Fruit fly (Drosophila melanogaster): ENCODE measurements around the gene eEF2.

eEF2 gene

DNA sequence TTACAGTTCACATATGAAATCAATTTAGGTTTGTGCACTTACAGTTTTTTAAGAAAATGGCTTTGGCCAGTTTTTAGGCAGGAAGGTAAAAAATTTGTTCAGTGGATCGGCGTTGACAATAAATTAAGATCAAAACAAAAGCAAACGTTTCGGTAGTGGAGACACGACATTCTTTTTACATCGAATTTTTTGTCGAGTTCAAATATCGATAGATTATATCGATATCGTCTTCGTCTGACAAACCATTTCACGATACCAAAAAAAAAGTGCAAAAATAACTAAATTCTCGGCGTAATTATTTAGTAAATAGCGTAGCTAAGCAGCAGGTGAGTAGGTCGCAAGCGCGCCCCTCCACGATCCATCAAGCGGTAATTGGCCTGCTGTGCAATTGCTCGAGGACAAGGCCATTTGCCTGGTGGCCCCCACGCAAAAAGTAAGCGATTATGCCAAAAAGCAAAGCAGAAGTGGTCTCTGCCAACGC, 23.4 kb downstream of the eEF2 start, which contains the start of gene Cul2 (continued):
- TF ChIP-seq Xrp1 (GFP tag; IDR thresholded peaks at IDR 0.05): peak; percentile 34; the same call in 1 of the 2 replicates
- TF ChIP-seq Six4 (GFP tag; optimal IDR thresholded peaks at IDR 0.05): no peak
- peak; percentile 72 for TF ChIP-seq CG12659 (GFP tag; optimal IDR thresholded peaks at IDR 0.05)
- TF ChIP-seq mld (GFP tag; IDR thresholded peaks at IDR 0.05; ENCODE audit: partially characterized antibody): peak; percentile 69; the same call in 2 of the 3 replicates
- peak; percentile 80 for TF ChIP-seq Ets65A (GFP tag)
- peak; percentile 67; the same call in 2 of the 3 replicates for TF ChIP-seq zen2 (GFP tag; IDR thresholded peaks at IDR 0.05; ENCODE audit: partially characterized antibody)
- TF ChIP-seq ac (GFP tag; optimal IDR thresholded peaks at IDR 0.05): no peak
- peak; percentile 57 for TF ChIP-seq pzg (GFP tag; optimal IDR thresholded peaks at IDR 0.05)
- TF ChIP-seq CoRest (tag; optimal IDR thresholded peaks at IDR 0.05): peak; percentile 62

DNA sequence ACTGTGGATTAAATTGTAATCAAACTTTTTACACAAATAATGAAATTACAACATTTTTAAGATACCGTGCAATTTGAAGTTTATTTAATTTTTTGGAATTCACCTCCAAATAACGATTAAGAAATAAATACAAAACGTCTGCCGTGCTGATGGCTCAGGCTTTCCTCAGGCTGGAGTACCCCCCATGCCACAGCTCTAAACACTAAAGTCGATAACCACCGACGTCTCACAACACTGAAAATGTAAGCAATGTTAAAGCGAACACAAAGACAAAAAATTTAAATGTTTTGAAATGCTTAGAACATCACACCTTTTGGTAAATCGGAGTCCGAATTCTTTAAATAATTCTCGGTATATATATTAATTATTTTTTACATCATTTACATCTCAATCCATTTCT, 24.5 kb downstream of the eEF2 start:
- peak; percentile 74 for TF ChIP-seq Ptx1 (GFP tag; IDR thresholded peaks at IDR 0.05)
- peak; percentile 48 for TF ChIP-seq CG18011 (GFP tag; optimal IDR thresholded peaks at IDR 0.05)
- no peak for TF ChIP-seq schlank (tag; optimal IDR thresholded peaks at IDR 0.05)
- no peak for TF ChIP-seq CG6854 (GFP tag; optimal IDR thresholded peaks at IDR 0.05)
- TF ChIP-seq CG15479 (GFP tag; optimal IDR thresholded peaks at IDR 0.05): no peak
- TF ChIP-seq CG16863 (GFP tag; optimal IDR thresholded peaks at IDR 0.05): peak; percentile 59
- TF ChIP-seq CG17359 (tag; optimal IDR thresholded peaks at IDR 0.05): peak; percentile 47
- TF ChIP-seq Scr (GFP tag; IDR thresholded peaks at IDR 0.05; ENCODE audit: partially characterized antibody): peak; percentile 50
- TF ChIP-seq CG18262 (tag; optimal IDR thresholded peaks at IDR 0.05): peak; percentile 44
- peak; percentile 71 for TF ChIP-seq CG16779 (GFP tag; IDR thresholded peaks at IDR 0.05)
- TF ChIP-seq CG13296 (GFP tag; optimal IDR thresholded peaks at IDR 0.05): peak; percentile 27
- peak; percentile 63 for TF ChIP-seq ind (GFP tag; optimal IDR thresholded peaks at IDR 0.05)
- peak; percentile 24 for TF ChIP-seq crc (GFP tag; optimal IDR thresholded peaks at IDR 0.05)
- peak; percentile 12 for TF ChIP-seq Bteb2 (GFP tag; optimal IDR thresholded peaks at IDR 0.05)
- peak; percentile 53 for TF ChIP-seq CG12942 (GFP tag; optimal IDR thresholded peaks at IDR 0.05)
- TF ChIP-seq CG10209 (GFP tag; optimal IDR thresholded peaks at IDR 0.05): peak; percentile 52
- 0 out of 2 replicates have a peak, but pooled peaks have one; percentile 18 for TF ChIP-seq dati (GFP tag; IDR thresholded peaks at IDR 0.05)
- 0 out of 3 replicates have a peak, but pooled peaks have one; percentile 23 for TF ChIP-seq CG16813 (GFP tag; IDR thresholded peaks at IDR 0.05; ENCODE audit: partially characterized antibody)
- TF ChIP-seq gem (tag; optimal IDR thresholded peaks at IDR 0.05): peak; percentile 75
- no peak; the same call in 1 of the 2 replicates for TF ChIP-seq al (GFP tag; IDR thresholded peaks at IDR 0.05)
- peak; percentile 33 for TF ChIP-seq CG10654 (GFP tag; optimal IDR thresholded peaks at IDR 0.05)
- TF ChIP-seq CoRest (tag; optimal IDR thresholded peaks at IDR 0.05): peak; percentile 63
- TF ChIP-seq repo (GFP tag; optimal IDR thresholded peaks at IDR 0.05): no peak
- 0 out of 2 replicates have a peak, but pooled peaks have one; percentile 33 for TF ChIP-seq CG7372 (GFP tag; IDR thresholded peaks at IDR 0.05)
- peak; percentile 22 for TF ChIP-seq Side (GFP tag; optimal IDR thresholded peaks at IDR 0.05)
- TF ChIP-seq BtbVII (GFP tag; optimal IDR thresholded peaks at IDR 0.05): no peak
- TF ChIP-seq NK7.1 (GFP tag; optimal IDR thresholded peaks at IDR 0.05): peak; percentile 31
- no peak for TF ChIP-seq CG2875 (GFP tag; optimal IDR thresholded peaks at IDR 0.05)
- TF ChIP-seq seq (GFP tag; IDR thresholded peaks at IDR 0.05): peak; percentile 38; the same call in 1 of the 2 replicates
- peak; percentile 67 for TF ChIP-seq Ada2b (GFP tag; IDR thresholded peaks at IDR 0.05)
- TF ChIP-seq pan (optimal IDR thresholded peaks at IDR 0.05): no peak
- peak in 1 of 2 experiments; percentile 59 for TF ChIP-seq pan (GFP tag; optimal IDR thresholded peaks at IDR 0.05 in 1 of 2, IDR thresholded peaks at IDR 0.05 in 1 of 2)
- TF ChIP-seq CG10543 (GFP tag; optimal IDR thresholded peaks at IDR 0.05): peak; percentile 48
- peak; percentile 56 for TF ChIP-seq grau (tag; optimal IDR thresholded peaks at IDR 0.05)
- TF ChIP-seq ken (GFP tag; IDR thresholded peaks at IDR 0.05): no peak; the same call in 2 of the 3 replicates
- TF ChIP-seq shn (GFP tag; optimal IDR thresholded peaks at IDR 0.05): peak; percentile 78
- TF ChIP-seq CG11456 (GFP tag; IDR thresholded peaks at IDR 0.05): no peak
- peak; percentile 45; the same call in 1 of the 2 replicates for TF ChIP-seq stc (GFP tag; IDR thresholded peaks at IDR 0.05)
- no peak for TF ChIP-seq gfzf (GFP tag; optimal IDR thresholded peaks at IDR 0.05)
- TF ChIP-seq CG11504 (tag; optimal IDR thresholded peaks at IDR 0.05): peak; percentile 66
- peak; percentile 20 for TF ChIP-seq CG17385 (GFP tag; optimal IDR thresholded peaks at IDR 0.05)

Measured in whole organism, embryonic.